Worm (Caenorhabditis elegans) whole organism, late embryonic: ENCODE measurements around the gene rgs-4.

Source experiments
- C08G9.2 ChIP-seq: sonication (generic microtip); optimal IDR thresholded peaks from 2 replicates; lab custom pipeline; 2016; ENCODE audit warnings: mild to moderate bottlenecking, missing genetic modification characterization, moderate library complexity, missing compliant biosample characterization
- C38D4.7 ChIP-seq: fragments of 200-800 bp; sonication (Bioruptor generic); optimal IDR thresholded peaks from 2 replicates; lab custom pipeline; 2018; ENCODE audit warnings: mild to moderate bottlenecking, missing genetic modification characterization, moderate library complexity, missing compliant biosample characterization
- T23F11.4 ChIP-seq: fragments of 200-800 bp; sonication (Bioruptor generic); optimal IDR thresholded peaks from 2 replicates; lab custom pipeline; 2018; ENCODE audit warnings: mild to moderate bottlenecking, missing genetic modification characterization, missing compliant biosample characterization
- Y22D7AL.16 ChIP-seq: sonication (generic microtip); optimal IDR thresholded peaks from 2 replicates; lab custom pipeline; 2016; ENCODE audit warnings: missing genetic modification characterization, missing compliant biosample characterization
- ahr-1 ChIP-seq: sonication (generic microtip); optimal IDR thresholded peaks from 2 replicates; lab custom pipeline; 2016; ENCODE audit warnings: missing genetic modification characterization, missing compliant biosample characterization
- ama-1 ChIP-seq: fragments of 150-350 bp; optimal IDR thresholded peaks from 2 replicates; lab custom pipeline; 2014
- ceh-14 ChIP-seq: sonication (generic microtip); optimal IDR thresholded peaks from 2 replicates; lab custom pipeline; 2016; ENCODE audit warnings: missing genotype, missing genetic modification characterization, missing compliant biosample characterization
- ceh-19 ChIP-seq: fragments of 200-800 bp; sonication (Bioruptor generic); optimal IDR thresholded peaks from 2 replicates; lab custom pipeline; 2018; ENCODE audit warnings: mild to moderate bottlenecking, missing genetic modification characterization, missing compliant biosample characterization
- ceh-22 ChIP-seq: sonication (generic microtip); optimal IDR thresholded peaks from 2 replicates; lab custom pipeline; 2017; ENCODE audit warnings: missing biosample characterization, missing genetic modification characterization
- ceh-24 ChIP-seq: sonication (generic microtip); optimal IDR thresholded peaks from 2 replicates; lab custom pipeline; 2016; ENCODE audit warnings: mild to moderate bottlenecking, missing genetic modification characterization, missing compliant biosample characterization
- ceh-30 ChIP-seq: fragments of 150-350 bp; optimal IDR thresholded peaks from 2 replicates; lab custom pipeline; 2014; ENCODE audit warnings: missing biosample characterization, missing genetic modification characterization
- ceh-34 ChIP-seq: sonication (generic microtip); optimal IDR thresholded peaks from 2 replicates; lab custom pipeline; 2016; ENCODE audit warnings: mild to moderate bottlenecking, missing genetic modification characterization, missing compliant biosample characterization
- ceh-45 ChIP-seq: fragments of 200-800 bp; sonication (Bioruptor generic); IDR thresholded peaks from 2 replicates; pipeline ENCODE4 v1.3.6; 2022; ENCODE audit warnings: missing genetic modification reagents, missing genetic modification characterization, missing compliant biosample characterization
- ceh-9 ChIP-seq: sonication (generic microtip); optimal IDR thresholded peaks from 2 replicates; lab custom pipeline; 2016; ENCODE audit warnings: mild to moderate bottlenecking, missing genetic modification characterization, inconsistent platforms, missing compliant biosample characterization
- dve-1 ChIP-seq: sonication (generic microtip); optimal IDR thresholded peaks from 2 replicates; lab custom pipeline; 2017; ENCODE audit warnings: antibody characterized with exemption, mild to moderate bottlenecking, missing genetic modification characterization, missing compliant biosample characterization
- elt-2 ChIP-seq: sonication (generic microtip); optimal IDR thresholded peaks from 2 replicates; lab custom pipeline; 2016; ENCODE audit warnings: missing genetic modification reagents, missing genetic modification characterization, missing compliant biosample characterization
- ets-4 ChIP-seq: sonication (generic microtip); optimal IDR thresholded peaks from 2 replicates; lab custom pipeline; 2016; ENCODE audit warnings: missing genetic modification characterization, missing compliant biosample characterization
- fax-1 ChIP-seq: sonication (generic microtip); optimal IDR thresholded peaks from 2 replicates; lab custom pipeline; 2016; ENCODE audit warnings: missing genotype, missing genetic modification characterization, missing compliant biosample characterization
- fkh-6 ChIP-seq: sonication (generic microtip); optimal IDR thresholded peaks from 2 replicates; lab custom pipeline; 2016; ENCODE audit warnings: missing genetic modification characterization, missing compliant biosample characterization
- hlh-30 ChIP-seq: sonication (generic microtip); optimal IDR thresholded peaks from 2 replicates; lab custom pipeline; 2017; ENCODE audit warnings: antibody characterized with exemption, missing genetic modification characterization, missing compliant biosample characterization; ENCODE audit not compliant: insufficient read depth
- hlh-8 ChIP-seq: sonication (generic microtip); optimal IDR thresholded peaks from 2 replicates; lab custom pipeline; 2016; ENCODE audit warnings: missing genotype, missing genetic modification characterization, missing compliant biosample characterization
- madf-2 ChIP-seq: sonication (generic microtip); optimal IDR thresholded peaks from 2 replicates; lab custom pipeline; 2017; ENCODE audit warnings: missing genetic modification characterization, missing compliant biosample characterization
- nhr-11 ChIP-seq: fragments of 150-350 bp; optimal IDR thresholded peaks from 2 replicates; lab custom pipeline; 2014; ENCODE audit warnings: missing biosample characterization, missing genetic modification characterization
- pag-3 ChIP-seq: sonication (generic microtip); optimal IDR thresholded peaks from 2 replicates; lab custom pipeline; 2016; ENCODE audit warnings: missing compliant biosample characterization, missing genetic modification characterization, borderline replicate concordance
- pat-9 ChIP-seq: fragments of 200-800 bp; sonication (Bioruptor generic); optimal IDR thresholded peaks from 2 replicates; lab custom pipeline; 2018; ENCODE audit warnings: mild to moderate bottlenecking, missing genetic modification characterization, moderate library complexity, missing compliant biosample characterization
- pax-1 ChIP-seq: fragments of 150-350 bp; optimal IDR thresholded peaks from 2 replicates; lab custom pipeline; 2014; ENCODE audit warnings: missing biosample characterization, missing genetic modification characterization
- pha-2 ChIP-seq: sonication (generic microtip); optimal IDR thresholded peaks from 2 replicates; lab custom pipeline; 2017; ENCODE audit warnings: mild to moderate bottlenecking, missing genetic modification characterization, missing compliant biosample characterization
- pha-4 ChIP-seq: fragments of 150-350 bp; optimal IDR thresholded peaks from 2 replicates; lab custom pipeline; 2018; ENCODE audit warnings: missing biosample characterization, missing genetic modification reagents, missing genetic modification characterization
- pqm-1 ChIP-seq: sonication (generic microtip); optimal IDR thresholded peaks from 2 replicates; lab custom pipeline; 2016; ENCODE audit warnings: missing genetic modification characterization, missing compliant biosample characterization
- pros-1 ChIP-seq: fragments of 150-350 bp; optimal IDR thresholded peaks from 2 replicates; lab custom pipeline; 2014; ENCODE audit warnings: missing biosample characterization, missing genetic modification reagents, missing genetic modification characterization
- ref-2 ChIP-seq: sonication (generic microtip); optimal IDR thresholded peaks from 2 replicates; lab custom pipeline; 2016; ENCODE audit warnings: missing genetic modification characterization, missing compliant biosample characterization
- rnt-1 ChIP-seq: sonication (generic microtip); optimal IDR thresholded peaks from 2 replicates; lab custom pipeline; 2016; ENCODE audit warnings: missing genetic modification characterization, missing compliant biosample characterization
- sox-2 ChIP-seq: fragments of 200-800 bp; sonication (Bioruptor generic); IDR thresholded peaks from 2 replicates; pipeline ENCODE4 v1.3.6; 2022; ENCODE audit warnings: missing genetic modification reagents, missing genetic modification characterization, missing compliant biosample characterization
- sox-4 ChIP-seq: sonication (generic microtip); optimal IDR thresholded peaks from 2 replicates; lab custom pipeline; 2017; ENCODE audit warnings: mild to moderate bottlenecking, missing genetic modification characterization, inconsistent platforms, missing compliant biosample characterization
- syd-9 ChIP-seq: sonication (generic microtip); optimal IDR thresholded peaks from 2 replicates; lab custom pipeline; 2016; ENCODE audit warnings: mild to moderate bottlenecking, missing genetic modification characterization, moderate library complexity, missing compliant biosample characterization
- unc-42 ChIP-seq: sonication (generic microtip); optimal IDR thresholded peaks from 2 replicates; lab custom pipeline; 2016; ENCODE audit warnings: missing genotype, missing genetic modification characterization, missing compliant biosample characterization
- unc-86 ChIP-seq: sonication (generic microtip); optimal IDR thresholded peaks from 2 replicates; lab custom pipeline; 2016; ENCODE audit warnings: missing genetic modification characterization, missing compliant biosample characterization

The rgs-4 gene

ce11 chrII:12654447-12654846, at the start of gene rgs-4:
Gene rgs-4, plus strand, starts transcription at chrII:12654747.
- no peak for TF ChIP-seq ref-2 (tag; lab: Kevin White, UChicago)
- TF ChIP-seq, all 69 proteins: peak for 0

DNA sequence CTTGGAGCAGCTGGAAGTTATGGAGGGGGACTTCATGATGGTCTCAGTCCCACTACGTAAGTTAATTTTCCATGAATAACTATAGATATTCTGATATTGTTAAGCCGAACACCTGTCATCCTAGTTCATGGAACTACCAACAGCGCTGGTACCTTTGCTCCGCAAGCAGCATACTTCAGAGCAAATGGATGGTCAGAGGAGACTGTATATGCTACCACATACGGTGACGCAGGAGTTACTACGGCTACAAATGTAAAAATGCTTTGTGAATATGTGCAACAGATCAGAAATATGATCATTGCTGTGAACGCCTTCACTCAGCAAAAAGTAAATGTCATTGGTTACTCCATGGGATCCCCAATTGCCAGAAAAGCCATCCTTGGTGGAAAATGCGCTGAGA, 48.4 kb upstream of the rgs-4 start:
- no peak for TF ChIP-seq hlh-30 (tag; lab: Kevin White, UChicago)
- no peak for TF ChIP-seq dve-1 (tag; lab: Kevin White, UChicago)
- TF ChIP-seq ceh-9 (tag; lab: Kevin White, UChicago) = no peak
- no peak for TF ChIP-seq sox-4 (tag; lab: Kevin White, UChicago)
- TF ChIP-seq madf-2 = no peak

- TF ChIP-seq pag-3 = no peak
- no peak for TF ChIP-seq syd-9 (tag; lab: Kevin White, UChicago)
- no peak for TF ChIP-seq ceh-34 (tag; lab: Kevin White, UChicago)
- TF ChIP-seq rnt-1 = no peak
- TF ChIP-seq T23F11.4 (GFP tag; lab: Kevin White, UChicago) = no peak
- TF ChIP-seq C08G9.2 (tag; lab: Kevin White, UChicago) = no peak
- TF ChIP-seq ceh-14 (tag; lab: Kevin White, UChicago) = no peak
- TF ChIP-seq ceh-30 (tag; lab: Kevin White, UChicago) = no peak
- no peak for TF ChIP-seq unc-86
- no peak for TF ChIP-seq hlh-8
- TF ChIP-seq ceh-24 (tag; lab: Kevin White, UChicago) = no peak
- TF ChIP-seq madf-2 = no peak
- TF ChIP-seq C38D4.7 = no peak
Measured at ce11 chrII:12606900-12607299, 47.6 kb upstream of the rgs-4 start, which contains the start of gene Y38E10A.8. Gene Y38E10A.8, plus strand, starts transcription at chrII:12607200.

- no peak for TF ChIP-seq nhr-11 (tag; lab: Kevin White, UChicago)
- TF ChIP-seq ceh-14 (tag; lab: Kevin White, UChicago) = no peak
- no peak for TF ChIP-seq pha-2
- no peak for TF ChIP-seq ets-4 (tag; lab: Kevin White, UChicago)
- no peak for TF ChIP-seq sox-2 (GFP tag; lab: Robert Waterston, UW)
Measured at ce11 chrII:12608653-12609052, 45.9 kb upstream of the rgs-4 start, which contains the start of gene Y38E10A.9. Gene Y38E10A.9, plus strand, starts transcription at chrII:12608953.

DNA sequence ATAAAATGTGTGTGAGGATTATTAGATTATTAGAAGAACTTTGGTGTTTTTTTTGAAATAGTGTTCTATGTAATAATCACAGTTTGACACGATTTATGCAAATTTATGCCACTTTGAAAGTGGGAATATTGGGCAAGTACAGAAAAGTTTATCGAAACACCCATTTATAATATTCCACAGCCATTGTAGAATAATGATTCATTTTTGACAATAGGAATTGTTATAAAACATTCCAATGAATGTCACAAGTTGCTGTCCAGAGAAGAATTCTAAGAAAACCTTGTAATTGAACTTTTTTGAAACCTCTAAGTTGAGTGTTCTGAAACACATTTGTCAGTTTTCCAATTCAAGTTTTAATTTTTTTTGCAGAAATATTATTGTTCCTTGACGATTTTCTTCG, 42.3 kb upstream of the rgs-4 start, which contains the start of gene nspe-4:
TSS of gene nspe-4 (plus strand) at position 301 of the 400 bp plus-strand sequence.
- TF ChIP-seq pha-4 (tag; lab: Kevin White, UChicago) (no peak), rnt-1 (no peak), pqm-1 (no peak), ceh-14 (tag; lab: Kevin White, UChicago) (no peak), unc-42 (no peak), sox-2 (GFP tag; lab: Robert Waterston, UW) (no peak), C38D4.7 (no peak), ceh-19 (GFP tag; lab: Kevin White, UChicago) (no peak), ama-1 (lab: Kevin White, UChicago) (no peak), ceh-45 (GFP tag; lab: Robert Waterston, UW) (no peak)

- TF ChIP-seq elt-2 (no peak), ceh-19 (GFP tag; lab: Kevin White, UChicago) (no peak), ahr-1 (tag; lab: Kevin White, UChicago) (no peak), C38D4.7 (no peak), pax-1 (tag; lab: Kevin White, UChicago) (no peak), ama-1 (lab: Kevin White, UChicago) (no peak), fax-1 (no peak), ceh-14 (tag; lab: Kevin White, UChicago) (no peak), ceh-22 (tag; lab: Kevin White, UChicago) (no peak), pag-3 (no peak), ceh-30 (tag; lab: Kevin White, UChicago) (no peak), pros-1 (tag; lab: Kevin White, UChicago) (no peak), Y22D7AL.16 (tag; lab: Kevin White, UChicago) (no peak), unc-42 (no peak), pat-9 (no peak), nhr-11 (tag; lab: Kevin White, UChicago) (no peak), fkh-6 (tag; lab: Kevin White, UChicago) (no peak), sox-4 (tag; lab: Kevin White, UChicago) (no peak)
- TF ChIP-seq, all 69 proteins: peak for 0
Measured at ce11 chrII:12615413-12615812, 39.1 kb upstream of the rgs-4 start.
